Worm (Caenorhabditis elegans) whole organism, L4 larva: ENCODE measurements around the gene sdz-35.

Source experiments
- F49E8.2 ChIP-seq: sonication (generic microtip); optimal IDR thresholded peaks from 2 replicates; lab custom pipeline; 2016; ENCODE audit warnings: missing compliant biosample characterization, mild to moderate bottlenecking, missing genetic modification characterization, borderline replicate concordance
- ceh-28 ChIP-seq: fragments of 150-350 bp; optimal IDR thresholded peaks from 2 replicates; lab custom pipeline; 2014; ENCODE audit warnings: missing biosample characterization, missing genetic modification reagents, missing genetic modification characterization
- nhr-10 ChIP-seq: fragments of 150-350 bp; optimal IDR thresholded peaks from 2 replicates; lab custom pipeline; 2014; ENCODE audit warnings: missing biosample characterization, missing genetic modification characterization
- pqm-1 ChIP-seq: sonication (generic microtip); optimal IDR thresholded peaks from 2 replicates; lab custom pipeline; 2017; ENCODE audit warnings: missing biosample characterization, missing genetic modification characterization
- skn-1 ChIP-seq: fragments of 150-350 bp; optimal IDR thresholded peaks from 2 replicates; lab custom pipeline; 2014; ENCODE audit warnings: missing biosample characterization, missing genetic modification characterization
- spr-3 ChIP-seq: fragments of 200-800 bp; sonication (Bioruptor generic); optimal IDR thresholded peaks from 2 replicates; lab custom pipeline; 2018; ENCODE audit warnings: mild to moderate bottlenecking, missing genetic modification characterization, missing compliant biosample characterization
- unc-62 ChIP-seq, 3 experiments: fragments of 150-350 bp in 1 of 3; sonication (generic microtip); optimal IDR thresholded peaks in 2 of 3; peaks in 1 of 3; 1 replicate in 1 of 3; 2 replicates in 2 of 3; lab custom pipeline; 2014 to 2017; ENCODE audit warnings: missing biosample characterization in 3 of 3, missing genetic modification characterization in 3 of 3, missing genetic modification reagents in 3 of 3, missing genotype in 1 of 3

ce11 chrII:3208679-3209078, at the start of gene sdz-35:
- no peak for TF ChIP-seq pqm-1 (tag; lab: Kevin White, UChicago)
- no peak for TF ChIP-seq F49E8.2 (tag; lab: Kevin White, UChicago)
- TF ChIP-seq unc-62 (GFP tag; optimal IDR thresholded peaks at IDR 0.05 in 1 of 2; lab: Kevin White, UChicago): no peak
- TF ChIP-seq unc-62 (tag; optimal IDR thresholded peaks at IDR 0.05; lab: Kevin White, UChicago): no peak
- no peak for TF ChIP-seq skn-1 (tag; lab: Kevin White, UChicago)
- TF ChIP-seq nhr-10 (tag; lab: Kevin White, UChicago): no peak
- TF ChIP-seq ceh-28 (tag; lab: Kevin White, UChicago): no peak
- TF ChIP-seq spr-3 (GFP tag; lab: Kevin White, UChicago): no peak
